Worm (Caenorhabditis elegans) whole organism, L4 larva: Measurements from ENCODE around the gene T20D3.14.

ENCODE experiments used
- F10B5.3 ChIP-seq: sonication (generic microtip); optimal IDR thresholded peaks from 2 replicates; lab custom pipeline; 2016; ENCODE audit warnings: mild to moderate bottlenecking, missing genetic modification characterization, missing compliant biosample characterization
- R02D3.7 ChIP-seq: fragments of 150-350 bp; sonication (generic microtip); optimal IDR thresholded peaks from 3 replicates; lab custom pipeline; 2014; ENCODE audit warnings: missing biosample characterization, missing genetic modification characterization
- Y48G9A.11 ChIP-seq: fragments of 200-800 bp; sonication (Bioruptor generic); IDR thresholded peaks from 2 replicates; pipeline ENCODE4 v1.3.6; 2022; ENCODE audit warnings: missing genetic modification reagents, missing genetic modification characterization, missing compliant biosample characterization
- Y75B8A.6 ChIP-seq: fragments of 200-800 bp; sonication (Bioruptor generic); IDR thresholded peaks from 2 replicates; pipeline ENCODE4 v1.3.6; 2022; ENCODE audit warnings: missing genetic modification reagents, missing genetic modification characterization, missing compliant biosample characterization
- ZK337.2 ChIP-seq: fragments of 200-800 bp; sonication (Bioruptor generic); IDR thresholded peaks from 2 replicates; pipeline ENCODE4 v1.3.6; 2022; ENCODE audit warnings: missing genetic modification reagents, missing genetic modification characterization, missing compliant biosample characterization
- ZK546.5 ChIP-seq, 2 experiments: sonication (generic microtip); optimal IDR thresholded peaks; 2 replicates each; lab custom pipeline; 2017; ENCODE audit warnings: missing biosample characterization in 2 of 2, missing genetic modification characterization in 2 of 2
- attf-4 ChIP-seq: sonication (generic microtip); optimal IDR thresholded peaks from 3 replicates; lab custom pipeline; 2017; ENCODE audit warnings: missing biosample characterization, missing genetic modification characterization
- daf-16 ChIP-seq, 3 experiments: sonication (generic microtip); optimal IDR thresholded peaks; 2 replicates each; lab custom pipeline; 2016 to 2017; ENCODE audit warnings: missing genetic modification characterization in 3 of 3, missing genetic modification reagents in 3 of 3, mild to moderate bottlenecking in 2 of 3, missing compliant biosample characterization in 2 of 3, missing biosample characterization in 1 of 3, moderate library complexity in 1 of 3
- dmd-8 ChIP-seq: fragments of 200-800 bp; sonication (Bioruptor generic); IDR thresholded peaks from 2 replicates; pipeline ENCODE4 v1.3.6; 2022; ENCODE audit warnings: missing genetic modification characterization, missing compliant biosample characterization
- duxl-1 ChIP-seq: sonication (generic microtip); optimal IDR thresholded peaks from 2 replicates; lab custom pipeline; 2016; ENCODE audit warnings: mild to moderate bottlenecking, missing genetic modification characterization, moderate library complexity, missing compliant biosample characterization; ENCODE audit not compliant: poor library complexity
- dve-1 ChIP-seq: sonication (generic microtip); optimal IDR thresholded peaks from 2 replicates; lab custom pipeline; 2017; ENCODE audit warnings: antibody characterized with exemption, mild to moderate bottlenecking, missing genetic modification characterization, missing compliant biosample characterization; ENCODE audit not compliant: insufficient read depth
- egl-43 ChIP-seq: fragments of 200-800 bp; sonication (Bioruptor generic); IDR thresholded peaks from 2 replicates; pipeline ENCODE4 v1.3.6; 2022; ENCODE audit warnings: missing genetic modification reagents, missing genetic modification characterization, missing compliant biosample characterization
- gei-8 ChIP-seq: fragments of 200-800 bp; sonication (Bioruptor generic); optimal IDR thresholded peaks from 2 replicates; lab custom pipeline; 2018; ENCODE audit warnings: mild to moderate bottlenecking, missing genetic modification characterization, missing compliant biosample characterization
- hlh-11 ChIP-seq: fragments of 200-800 bp; sonication (Bioruptor generic); optimal IDR thresholded peaks from 2 replicates; lab custom pipeline; 2018; ENCODE audit warnings: mild to moderate bottlenecking, missing genetic modification characterization, missing compliant biosample characterization
- hlh-30 ChIP-seq: sonication (generic microtip); optimal IDR thresholded peaks from 2 replicates; lab custom pipeline; 2017; ENCODE audit warnings: antibody characterized with exemption, mild to moderate bottlenecking, missing genetic modification characterization, missing compliant biosample characterization; ENCODE audit not compliant: insufficient read depth
- jun-1 ChIP-seq: fragments of 150-350 bp; optimal IDR thresholded peaks from 2 replicates; lab custom pipeline; 2014; ENCODE audit warnings: missing biosample characterization, missing genetic modification reagents, missing genetic modification characterization
- lin-13 ChIP-seq: fragments of 150-350 bp; optimal IDR thresholded peaks from 2 replicates; lab custom pipeline; 2014; ENCODE audit warnings: missing biosample characterization, missing genetic modification reagents, missing genetic modification characterization
- lin-15B ChIP-seq: fragments of 150-350 bp; sonication (generic microtip); optimal IDR thresholded peaks from 3 replicates; lab custom pipeline; 2014; ENCODE audit warnings: missing biosample characterization, missing genetic modification characterization
- lin-38 ChIP-seq: fragments of 200-800 bp; sonication (Bioruptor generic); IDR thresholded peaks from 2 replicates; pipeline ENCODE4 v1.3.6; 2022; ENCODE audit warnings: missing genetic modification reagents, missing genetic modification characterization, missing compliant biosample characterization
- lsy-2 ChIP-seq, 2 experiments: fragments of 150-350 bp in 1 of 2; sonication (generic microtip) in 1 of 2; optimal IDR thresholded peaks; 2 replicates each; lab custom pipeline; 2014 to 2017; ENCODE audit warnings: missing biosample characterization in 2 of 2, missing genetic modification characterization in 2 of 2
- madf-9 ChIP-seq: fragments of 200-800 bp; sonication (Bioruptor generic); conservative IDR thresholded peaks from 2 replicates; pipeline ENCODE4 v1.3.6; 2022; ENCODE audit warnings: missing genetic modification reagents, missing genetic modification characterization, missing compliant biosample characterization
- mep-1 ChIP-seq: fragments of 150-350 bp; sonication (generic microtip); optimal IDR thresholded peaks from 3 replicates; lab custom pipeline; 2014; ENCODE audit warnings: missing biosample characterization, missing genetic modification characterization
- mes-2 ChIP-seq: sonication (generic microtip); optimal IDR thresholded peaks from 2 replicates; lab custom pipeline; 2016; ENCODE audit warnings: missing genotype, mild to moderate bottlenecking, missing genetic modification characterization, missing compliant biosample characterization; ENCODE audit not compliant: poor library complexity, severe bottlenecking
- mxl-2 ChIP-seq: fragments of 200-800 bp; sonication (Bioruptor generic); conservative IDR thresholded peaks from 2 replicates; pipeline ENCODE4 v1.3.6; 2022; ENCODE audit warnings: missing genetic modification reagents, missing genetic modification characterization, missing compliant biosample characterization
- mxl-3 ChIP-seq: fragments of 200-800 bp; sonication (Bioruptor generic); optimal IDR thresholded peaks from 2 replicates; lab custom pipeline; 2018; ENCODE audit warnings: mild to moderate bottlenecking, missing genetic modification characterization, missing compliant biosample characterization
- nhr-102 ChIP-seq: sonication (generic microtip); optimal IDR thresholded peaks from 2 replicates; lab custom pipeline; 2016; ENCODE audit warnings: mild to moderate bottlenecking, missing genetic modification characterization, moderate library complexity, missing compliant biosample characterization
- nhr-237 ChIP-seq: sonication (generic microtip); optimal IDR thresholded peaks from 2 replicates; lab custom pipeline; 2017; ENCODE audit warnings: missing biosample characterization, missing genetic modification characterization
- nhr-25 ChIP-seq: sonication (generic microtip); optimal IDR thresholded peaks from 2 replicates; lab custom pipeline; 2017; ENCODE audit warnings: missing genetic modification characterization, mild to moderate bottlenecking, missing compliant biosample characterization, antibody characterized with exemption, moderate library complexity, borderline replicate concordance; ENCODE audit not compliant: insufficient read depth
- nhr-41 ChIP-seq: fragments of 200-800 bp; sonication (Bioruptor generic); IDR thresholded peaks from 2 replicates; pipeline ENCODE4 v1.3.6; 2022; ENCODE audit warnings: missing genetic modification reagents, missing genetic modification characterization, missing compliant biosample characterization
- nhr-48 ChIP-seq: sonication (generic microtip); optimal IDR thresholded peaks from 2 replicates; lab custom pipeline; 2016; ENCODE audit warnings: mild to moderate bottlenecking, missing genetic modification characterization, missing compliant biosample characterization
- nhr-77 ChIP-seq: fragments of 150-350 bp; optimal IDR thresholded peaks from 2 replicates; lab custom pipeline; 2014; ENCODE audit warnings: missing biosample characterization, missing genetic modification characterization
- pha-4 ChIP-seq, 2 experiments: fragments of 150-350 bp in 1 of 2; fragments of 200-800 bp in 1 of 2; sonication (Bioruptor generic) in 1 of 2; IDR thresholded peaks in 1 of 2; optimal IDR thresholded peaks in 1 of 2; 2 replicates each; pipeline versions ENCODE4 v1.3.6 to Lab custom; 2014 to 2022; ENCODE audit warnings: missing genetic modification characterization in 2 of 2, missing genetic modification reagents in 2 of 2, missing biosample characterization in 1 of 2, missing compliant biosample characterization in 1 of 2
- rbr-2 ChIP-seq: sonication (generic microtip); optimal IDR thresholded peaks from 2 replicates; lab custom pipeline; 2016; ENCODE audit warnings: missing genotype, missing genetic modification characterization, missing compliant biosample characterization
- set-16 ChIP-seq: fragments of 200-800 bp; sonication (Bioruptor generic); IDR thresholded peaks from 2 replicates; pipeline ENCODE4 v1.3.6; 2022; ENCODE audit warnings: missing genetic modification reagents, missing genetic modification characterization, missing compliant biosample characterization
- snpc-4 ChIP-seq: fragments of 150-350 bp; optimal IDR thresholded peaks from 2 replicates; lab custom pipeline; 2014; ENCODE audit warnings: missing biosample characterization, missing genetic modification characterization
- tra-1 ChIP-seq: fragments of 200-800 bp; sonication (Bioruptor generic); IDR thresholded peaks from 2 replicates; pipeline ENCODE4 v1.3.6; 2022; ENCODE audit warnings: missing genetic modification reagents, missing genetic modification characterization, missing compliant biosample characterization
- unc-130 ChIP-seq: sonication (generic microtip); optimal IDR thresholded peaks from 2 replicates; lab custom pipeline; 2016; ENCODE audit warnings: missing genetic modification reagents, missing genetic modification characterization, missing compliant biosample characterization
- unc-39 ChIP-seq: sonication (generic microtip); optimal IDR thresholded peaks from 2 replicates; lab custom pipeline; 2017; ENCODE audit warnings: missing biosample characterization, missing genetic modification characterization
- unc-62 ChIP-seq, 3 experiments: fragments of 150-350 bp in 1 of 3; sonication (generic microtip); optimal IDR thresholded peaks in 2 of 3; peaks in 1 of 3; 1 replicate in 1 of 3; 2 replicates in 2 of 3; lab custom pipeline; 2014 to 2017; ENCODE audit warnings: missing biosample characterization in 3 of 3, missing genetic modification characterization in 3 of 3, missing genetic modification reagents in 3 of 3, missing genotype in 1 of 3
- zfp-2 ChIP-seq: sonication (generic microtip); optimal IDR thresholded peaks from 2 replicates; lab custom pipeline; 2016; ENCODE audit warnings: mild to moderate bottlenecking, missing genetic modification characterization, missing compliant biosample characterization
- zfp-3 ChIP-seq: fragments of 200-800 bp; sonication (Bioruptor generic); conservative IDR thresholded peaks from 2 replicates; pipeline ENCODE4 v1.3.6; 2022; ENCODE audit warnings: missing genetic modification reagents, missing genetic modification characterization, missing compliant biosample characterization
- zip-11 ChIP-seq: fragments of 200-800 bp; sonication (Bioruptor generic); IDR thresholded peaks from 2 replicates; pipeline ENCODE4 v1.3.6; 2022; ENCODE audit warnings: missing genetic modification characterization, missing compliant biosample characterization
- zip-2 ChIP-seq: fragments of 150-350 bp; optimal IDR thresholded peaks from 2 replicates; lab custom pipeline; 2014; ENCODE audit warnings: missing biosample characterization, missing genetic modification characterization

T20D3.14 gene

DNA sequence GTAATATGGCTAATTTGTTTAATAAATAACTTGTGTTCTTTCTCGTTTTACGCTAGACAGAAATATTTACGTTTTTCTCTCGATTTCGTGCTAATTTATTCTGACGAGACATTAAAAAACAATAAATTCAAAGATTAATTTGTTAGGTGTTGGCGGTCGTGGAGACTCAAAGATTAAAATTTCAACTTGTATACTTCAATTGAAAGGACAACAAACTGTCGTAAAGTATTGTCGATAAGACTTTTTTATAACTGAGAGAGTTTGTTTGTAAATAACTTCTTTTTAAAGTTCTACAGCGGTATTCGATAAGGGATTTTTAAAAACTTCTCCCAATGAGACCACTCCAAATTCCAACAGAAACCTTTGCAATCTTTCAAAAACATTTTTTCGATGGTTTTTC, 18.0 kb upstream of the T20D3.14 start:
- TF ChIP-seq pha-4 (GFP tag; IDR thresholded peaks at IDR 0.05; lab: Robert Waterston, UW) (no peak), pha-4 (tag; optimal IDR thresholded peaks at IDR 0.05; lab: Kevin White, UChicago) (no peak), hlh-11 (tag; lab: Kevin White, UChicago) (no peak), daf-16 (GFP tag; optimal IDR thresholded peaks at IDR 0.05; lab: Kevin White, UChicago) (no peak), daf-16 (tag; optimal IDR thresholded peaks at IDR 0.05; lab: Kevin White, UChicago) (peak; percentile 94), dve-1 (tag; lab: Kevin White, UChicago) (peak; percentile 19), zip-2 (tag; lab: Kevin White, UChicago) (no peak)

DNA sequence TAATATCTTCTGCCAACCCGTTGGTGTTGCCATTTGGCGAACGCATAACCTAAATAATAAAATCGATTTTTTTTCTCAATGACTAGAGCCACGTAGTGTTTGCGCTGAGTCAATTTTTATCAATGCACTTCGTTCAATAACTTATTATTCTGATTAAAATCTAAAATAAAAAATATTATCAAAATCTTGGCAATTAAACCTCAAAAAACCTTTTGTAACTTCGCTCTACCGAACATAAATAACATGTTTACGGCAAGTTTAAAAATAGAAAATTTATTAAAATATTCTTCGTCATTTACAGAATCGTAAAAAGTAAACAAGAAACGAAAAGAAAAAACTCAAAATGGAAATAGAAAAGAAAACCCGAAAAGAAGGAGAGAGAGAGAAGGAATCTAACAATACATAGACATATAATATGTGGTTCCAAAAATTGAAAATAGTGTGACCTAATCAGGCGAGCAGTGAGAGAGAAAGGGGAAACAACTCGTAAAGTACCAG, 7.4 kb upstream of the T20D3.14 start, which contains the start of gene pigc-1:
pigc-1 (minus strand) TSS at position 51 of the 498 bp plus-strand sequence.
- TF ChIP-seq daf-16 (GFP tag; optimal IDR thresholded peaks at IDR 0.05; lab: Kevin White, UChicago) (no peak), daf-16 (tag; optimal IDR thresholded peaks at IDR 0.05; lab: Kevin White, UChicago) (peak; percentile 90), mep-1 (tag; lab: Kevin White, UChicago) (peak; percentile 6), mes-2 (tag; lab: Kevin White, UChicago) (peak; percentile 10), nhr-77 (tag; lab: Kevin White, UChicago) (peak; percentile 31), nhr-41 (GFP tag; lab: Robert Waterston, UW) (no peak), lin-38 (GFP tag; lab: Robert Waterston, UW) (peak; percentile 38), ZK337.2 (GFP tag; lab: Robert Waterston, UW) (no peak), Y48G9A.11 (GFP tag; lab: Robert Waterston, UW) (peak; percentile 18; the same call in 1 of the 2 replicates)

DNA sequence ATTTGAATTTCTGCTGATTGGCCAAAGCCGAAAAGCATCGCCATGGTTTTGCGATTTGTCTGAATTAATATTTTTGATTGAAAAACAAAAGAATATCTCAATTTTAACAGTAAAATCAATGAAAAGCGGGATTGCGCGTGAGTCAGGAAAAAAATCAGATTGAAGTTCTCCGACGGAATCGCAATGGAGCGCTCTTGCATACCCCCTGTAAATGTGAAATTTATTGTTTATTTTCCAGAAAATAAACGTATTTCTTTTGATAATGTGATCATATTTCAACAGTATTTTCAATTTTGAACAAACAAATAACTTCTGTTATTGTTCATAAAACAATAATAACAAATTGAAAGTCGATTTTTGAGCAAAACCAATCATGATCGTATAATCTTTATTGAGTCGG, 5.9 kb upstream of the T20D3.14 start, which contains the start of gene vps-26:
vps-26 (minus strand) TSS at position 200 of the 400 bp plus-strand sequence.
- TF ChIP-seq lin-13 (GFP tag; lab: Kevin White, UChicago), result no peak
- TF ChIP-seq unc-130 (GFP tag; lab: Kevin White, UChicago), result no peak
- no peak for TF ChIP-seq duxl-1 (tag; lab: Kevin White, UChicago)
- TF ChIP-seq R02D3.7 (tag; lab: Kevin White, UChicago), result no peak
- TF ChIP-seq ZK546.5 (tag; optimal IDR thresholded peaks at IDR 0.05; lab: Kevin White, UChicago), result no peak
- no peak for TF ChIP-seq pha-4 (GFP tag; IDR thresholded peaks at IDR 0.05; lab: Robert Waterston, UW)
- no peak for TF ChIP-seq pha-4 (tag; optimal IDR thresholded peaks at IDR 0.05; lab: Kevin White, UChicago)
- TF ChIP-seq zip-2 (tag; lab: Kevin White, UChicago), result no peak
- no peak for TF ChIP-seq nhr-41 (GFP tag; lab: Robert Waterston, UW)
- TF ChIP-seq tra-1, result no peak
- no peak for TF ChIP-seq zfp-3 (GFP tag; lab: Robert Waterston, UW)
- TF ChIP-seq hlh-30 (tag; lab: Kevin White, UChicago), result peak; percentile 22
- TF ChIP-seq attf-4 (tag; lab: Kevin White, UChicago), result no peak
- no peak for TF ChIP-seq zip-11 (GFP tag; lab: Robert Waterston, UW)
- TF ChIP-seq lin-15B (tag; lab: Kevin White, UChicago), result no peak
- peak; percentile 52 for TF ChIP-seq dve-1 (tag; lab: Kevin White, UChicago)
- no peak for TF ChIP-seq mxl-2
- TF ChIP-seq lsy-2 (tag; optimal IDR thresholded peaks at IDR 0.05; lab: Kevin White, UChicago), result peak in 1 of 2 experiments; percentile 54
- no peak for TF ChIP-seq mxl-3
- TF ChIP-seq madf-9 (GFP tag; lab: Robert Waterston, UW), result no peak
- TF ChIP-seq egl-43, result no peak
- TF ChIP-seq jun-1, result no peak
- no peak for TF ChIP-seq nhr-237 (tag; lab: Kevin White, UChicago)
- no peak for TF ChIP-seq nhr-25 (tag; lab: Kevin White, UChicago)
- no peak for TF ChIP-seq rbr-2 (tag; lab: Kevin White, UChicago)
- TF ChIP-seq F10B5.3 (tag; lab: Kevin White, UChicago), result no peak
- no peak for TF ChIP-seq Y75B8A.6 (GFP tag; lab: Robert Waterston, UW)
- TF ChIP-seq zfp-2 (tag; lab: Kevin White, UChicago), result no peak
- no peak for TF ChIP-seq gei-8 (GFP tag; lab: Kevin White, UChicago)
- TF ChIP-seq nhr-48, result no peak
- no peak for TF ChIP-seq set-16 (GFP tag; lab: Robert Waterston, UW)
- TF ChIP-seq snpc-4 (tag; lab: Kevin White, UChicago), result no peak
- no peak for TF ChIP-seq dmd-8 (GFP tag; lab: Robert Waterston, UW)
- TF ChIP-seq unc-62 (GFP tag; optimal IDR thresholded peaks at IDR 0.05 in 1 of 2; lab: Kevin White, UChicago), result peak in 1 of 2 experiments; percentile 23
- TF ChIP-seq unc-62 (tag; optimal IDR thresholded peaks at IDR 0.05; lab: Kevin White, UChicago), result no peak
- TF ChIP-seq unc-39 (tag; lab: Kevin White, UChicago), result no peak
- TF ChIP-seq nhr-102, result no peak
